Worm (Caenorhabditis elegans) whole organism, L4 larva: Measurements from ENCODE around the gene fbxa-54.

Source experiments
- D1046.2 ChIP-seq: fragments of 200-800 bp; sonication (Bioruptor generic); IDR thresholded peaks from 2 replicates; pipeline ENCODE4 v1.3.6; 2022; ENCODE audit warnings: missing genetic modification characterization, missing compliant biosample characterization
- F10B5.3 ChIP-seq: sonication (generic microtip); optimal IDR thresholded peaks from 2 replicates; lab custom pipeline; 2016; ENCODE audit warnings: mild to moderate bottlenecking, missing genetic modification characterization, missing compliant biosample characterization
- F44E2.7 ChIP-seq: fragments of 200-800 bp; sonication (Bioruptor generic); IDR thresholded peaks from 2 replicates; pipeline ENCODE4 v2.1.2; 2022; ENCODE audit warnings: missing genetic modification characterization, missing compliant biosample characterization
- F49E8.2 ChIP-seq: sonication (generic microtip); optimal IDR thresholded peaks from 2 replicates; lab custom pipeline; 2016; ENCODE audit warnings: missing compliant biosample characterization, mild to moderate bottlenecking, missing genetic modification characterization, borderline replicate concordance
- R02D3.7 ChIP-seq: fragments of 150-350 bp; sonication (generic microtip); optimal IDR thresholded peaks from 3 replicates; lab custom pipeline; 2014; ENCODE audit warnings: missing biosample characterization, missing genetic modification characterization
- T20F7.1 ChIP-seq: fragments of 200-800 bp; sonication (Bioruptor generic); optimal IDR thresholded peaks from 2 replicates; lab custom pipeline; 2018; ENCODE audit warnings: mild to moderate bottlenecking, missing genetic modification characterization, missing compliant biosample characterization
- Y105C5A.15 ChIP-seq: fragments of 200-800 bp; sonication (Bioruptor generic); IDR thresholded peaks from 2 replicates; pipeline ENCODE4 v1.3.6; 2022; ENCODE audit warnings: missing genetic modification characterization, missing compliant biosample characterization
- Y48G9A.11 ChIP-seq: fragments of 200-800 bp; sonication (Bioruptor generic); IDR thresholded peaks from 2 replicates; pipeline ENCODE4 v1.3.6; 2022; ENCODE audit warnings: missing genetic modification reagents, missing genetic modification characterization, missing compliant biosample characterization
- aha-1 ChIP-seq: fragments of 150-350 bp; peaks from one replicate; lab custom pipeline; 2014; ENCODE audit warnings: missing biosample characterization, missing genetic modification characterization
- ama-1 ChIP-seq: fragments of 150-350 bp; optimal IDR thresholded peaks from 2 replicates; lab custom pipeline; 2014; ENCODE audit warnings: inconsistent platforms, mixed read lengths
- ceh-28 ChIP-seq: fragments of 150-350 bp; optimal IDR thresholded peaks from 2 replicates; lab custom pipeline; 2014; ENCODE audit warnings: missing biosample characterization, missing genetic modification reagents, missing genetic modification characterization
- ceh-62 ChIP-seq: sonication (generic microtip); optimal IDR thresholded peaks from 2 replicates; lab custom pipeline; 2017; ENCODE audit warnings: missing biosample characterization, missing genetic modification characterization
- cey-2 ChIP-seq: sonication (generic microtip); optimal IDR thresholded peaks from 3 replicates; lab custom pipeline; 2017; ENCODE audit warnings: missing genetic modification characterization, mild to moderate bottlenecking, missing compliant biosample characterization, antibody characterized with exemption, borderline replicate concordance; ENCODE audit not compliant: insufficient read depth
- daf-12 ChIP-seq: fragments of 150-350 bp; optimal IDR thresholded peaks from 2 replicates; lab custom pipeline; 2014; ENCODE audit warnings: missing biosample characterization, missing genetic modification reagents, missing genetic modification characterization
- daf-16 ChIP-seq, 3 experiments: sonication (generic microtip); optimal IDR thresholded peaks; 2 replicates each; lab custom pipeline; 2016 to 2017; ENCODE audit warnings: missing genetic modification characterization in 3 of 3, missing genetic modification reagents in 3 of 3, mild to moderate bottlenecking in 2 of 3, missing compliant biosample characterization in 2 of 3, missing biosample characterization in 1 of 3, moderate library complexity in 1 of 3
- daf-8 ChIP-seq: fragments of 200-800 bp; sonication (Bioruptor generic); IDR thresholded peaks from 2 replicates; pipeline ENCODE4 v1.3.6; 2022; ENCODE audit warnings: missing genetic modification characterization, missing compliant biosample characterization
- dmd-6 ChIP-seq: fragments of 200-800 bp; sonication (Bioruptor generic); IDR thresholded peaks from 2 replicates; pipeline ENCODE4 v1.3.6; 2022; ENCODE audit warnings: missing genetic modification reagents, missing genetic modification characterization, missing compliant biosample characterization
- dpl-1 ChIP-seq: fragments of 150-350 bp; optimal IDR thresholded peaks from 2 replicates; lab custom pipeline; 2014; ENCODE audit warnings: missing biosample characterization, missing genetic modification reagents, missing genetic modification characterization
- duxl-1 ChIP-seq: sonication (generic microtip); optimal IDR thresholded peaks from 2 replicates; lab custom pipeline; 2016; ENCODE audit warnings: mild to moderate bottlenecking, missing genetic modification characterization, moderate library complexity, missing compliant biosample characterization; ENCODE audit not compliant: poor library complexity
- dve-1 ChIP-seq: sonication (generic microtip); optimal IDR thresholded peaks from 2 replicates; lab custom pipeline; 2017; ENCODE audit warnings: antibody characterized with exemption, mild to moderate bottlenecking, missing genetic modification characterization, missing compliant biosample characterization; ENCODE audit not compliant: insufficient read depth
- egl-27 ChIP-seq: sonication (generic microtip); optimal IDR thresholded peaks from 3 replicates; lab custom pipeline; 2017; ENCODE audit warnings: missing biosample characterization, missing genetic modification reagents, missing genetic modification characterization
- egl-43 ChIP-seq: fragments of 200-800 bp; sonication (Bioruptor generic); IDR thresholded peaks from 2 replicates; pipeline ENCODE4 v1.3.6; 2022; ENCODE audit warnings: missing genetic modification reagents, missing genetic modification characterization, missing compliant biosample characterization
- gei-8 ChIP-seq: fragments of 200-800 bp; sonication (Bioruptor generic); optimal IDR thresholded peaks from 2 replicates; lab custom pipeline; 2018; ENCODE audit warnings: mild to moderate bottlenecking, missing genetic modification characterization, missing compliant biosample characterization
- hlh-11 ChIP-seq: fragments of 200-800 bp; sonication (Bioruptor generic); optimal IDR thresholded peaks from 2 replicates; lab custom pipeline; 2018; ENCODE audit warnings: mild to moderate bottlenecking, missing genetic modification characterization, missing compliant biosample characterization
- hlh-30 ChIP-seq: sonication (generic microtip); optimal IDR thresholded peaks from 2 replicates; lab custom pipeline; 2017; ENCODE audit warnings: antibody characterized with exemption, mild to moderate bottlenecking, missing genetic modification characterization, missing compliant biosample characterization; ENCODE audit not compliant: insufficient read depth
- hmg-1.1 ChIP-seq: fragments of 200-800 bp; sonication (Bioruptor generic); IDR thresholded peaks from 2 replicates; pipeline ENCODE4 v1.3.6; 2022; ENCODE audit warnings: missing genetic modification reagents, missing genetic modification characterization, missing compliant biosample characterization
- lim-7 ChIP-seq: fragments of 200-800 bp; sonication (Bioruptor generic); IDR thresholded peaks from 2 replicates; pipeline ENCODE4 v1.3.6; 2022; ENCODE audit warnings: missing genetic modification characterization, missing compliant biosample characterization
- lin-1 ChIP-seq: fragments of 200-800 bp; sonication (Bioruptor generic); IDR thresholded peaks from 2 replicates; pipeline ENCODE4 v1.3.6; 2022; ENCODE audit warnings: missing genetic modification reagents, missing genetic modification characterization, missing compliant biosample characterization
- lin-13 ChIP-seq: fragments of 150-350 bp; optimal IDR thresholded peaks from 2 replicates; lab custom pipeline; 2014; ENCODE audit warnings: missing biosample characterization, missing genetic modification reagents, missing genetic modification characterization
- lin-38 ChIP-seq: fragments of 200-800 bp; sonication (Bioruptor generic); IDR thresholded peaks from 2 replicates; pipeline ENCODE4 v1.3.6; 2022; ENCODE audit warnings: missing genetic modification reagents, missing genetic modification characterization, missing compliant biosample characterization
- mdt-29 ChIP-seq: fragments of 200-800 bp; sonication (Bioruptor generic); IDR thresholded peaks from 2 replicates; pipeline ENCODE4 v1.3.6; 2022; ENCODE audit warnings: missing genetic modification reagents, missing genetic modification characterization, missing compliant biosample characterization
- mep-1 ChIP-seq: fragments of 150-350 bp; sonication (generic microtip); optimal IDR thresholded peaks from 3 replicates; lab custom pipeline; 2014; ENCODE audit warnings: missing biosample characterization, missing genetic modification characterization
- mes-2 ChIP-seq: sonication (generic microtip); optimal IDR thresholded peaks from 2 replicates; lab custom pipeline; 2016; ENCODE audit warnings: missing genotype, mild to moderate bottlenecking, missing genetic modification characterization, missing compliant biosample characterization; ENCODE audit not compliant: poor library complexity, severe bottlenecking
- nhr-102 ChIP-seq: sonication (generic microtip); optimal IDR thresholded peaks from 2 replicates; lab custom pipeline; 2016; ENCODE audit warnings: mild to moderate bottlenecking, missing genetic modification characterization, moderate library complexity, missing compliant biosample characterization
- nhr-28 ChIP-seq: fragments of 150-350 bp; optimal IDR thresholded peaks from 2 replicates; lab custom pipeline; 2014; ENCODE audit warnings: missing biosample characterization, missing genetic modification characterization
- nhr-6 ChIP-seq: fragments of 150-350 bp; optimal IDR thresholded peaks from 2 replicates; lab custom pipeline; 2014; ENCODE audit warnings: missing biosample characterization, missing genetic modification characterization
- pha-4 ChIP-seq, 2 experiments: fragments of 150-350 bp in 1 of 2; fragments of 200-800 bp in 1 of 2; sonication (Bioruptor generic) in 1 of 2; IDR thresholded peaks in 1 of 2; optimal IDR thresholded peaks in 1 of 2; 2 replicates each; pipeline versions ENCODE4 v1.3.6 to Lab custom; 2014 to 2022; ENCODE audit warnings: missing genetic modification characterization in 2 of 2, missing genetic modification reagents in 2 of 2, missing biosample characterization in 1 of 2, missing compliant biosample characterization in 1 of 2
- php-3 ChIP-seq: fragments of 200-800 bp; sonication (Bioruptor generic); IDR thresholded peaks from 2 replicates; pipeline ENCODE4 v1.3.6; 2022; ENCODE audit warnings: missing genetic modification reagents, missing genetic modification characterization, missing compliant biosample characterization
- set-16 ChIP-seq: fragments of 200-800 bp; sonication (Bioruptor generic); IDR thresholded peaks from 2 replicates; pipeline ENCODE4 v1.3.6; 2022; ENCODE audit warnings: missing genetic modification reagents, missing genetic modification characterization, missing compliant biosample characterization
- snpc-1.2 ChIP-seq: fragments of 200-800 bp; sonication (Bioruptor generic); IDR thresholded peaks from 2 replicates; pipeline ENCODE4 v1.3.6; 2022; ENCODE audit warnings: missing genetic modification reagents, missing genetic modification characterization, missing compliant biosample characterization
- spr-3 ChIP-seq: fragments of 200-800 bp; sonication (Bioruptor generic); optimal IDR thresholded peaks from 2 replicates; lab custom pipeline; 2018; ENCODE audit warnings: mild to moderate bottlenecking, missing genetic modification characterization, missing compliant biosample characterization
- vab-7 ChIP-seq: fragments of 200-800 bp; sonication (Bioruptor generic); IDR thresholded peaks from 2 replicates; pipeline ENCODE4 v1.3.6; 2022; ENCODE audit warnings: missing genetic modification reagents, missing genetic modification characterization, missing compliant biosample characterization
- zfp-2 ChIP-seq: sonication (generic microtip); optimal IDR thresholded peaks from 2 replicates; lab custom pipeline; 2016; ENCODE audit warnings: mild to moderate bottlenecking, missing genetic modification characterization, missing compliant biosample characterization
- ztf-7 ChIP-seq: fragments of 150-350 bp; optimal IDR thresholded peaks from 2 replicates; lab custom pipeline; 2014; ENCODE audit warnings: missing biosample characterization, missing genetic modification characterization

fbxa-54 gene

ce11 chrIII:970928-971327, 14.8 kb downstream of the fbxa-54 start:
- TF ChIP-seq daf-16 (GFP tag; optimal IDR thresholded peaks at IDR 0.05; lab: Kevin White, UChicago): no peak
- TF ChIP-seq daf-16 (tag; optimal IDR thresholded peaks at IDR 0.05; lab: Kevin White, UChicago): no peak
- TF ChIP-seq dpl-1: no peak
- no peak for TF ChIP-seq ceh-28
- 0 out of 2 replicates have a peak, but pooled peaks have one; percentile 27 for TF ChIP-seq egl-43 (GFP tag; lab: Robert Waterston, UW)
- TF ChIP-seq php-3 (GFP tag; lab: Robert Waterston, UW): peak; percentile 19; the same call in 1 of the 2 replicates
- 0 out of 2 replicates have a peak, but pooled peaks have one; percentile 57 for TF ChIP-seq snpc-1.2 (GFP tag; lab: Robert Waterston, UW)
- TF ChIP-seq set-16 (GFP tag; lab: Robert Waterston, UW): peak; percentile 91
- TF ChIP-seq Y48G9A.11: 0 out of 2 replicates have a peak, but pooled peaks have one; percentile 22

- TF ChIP-seq lin-38 (GFP tag; lab: Robert Waterston, UW) (0 out of 2 replicates have a peak, but pooled peaks have one; percentile 21), R02D3.7 (tag; lab: Kevin White, UChicago) (no peak), zfp-2 (tag; lab: Kevin White, UChicago) (no peak), mes-2 (tag; lab: Kevin White, UChicago) (peak; percentile 31), set-16 (GFP tag; lab: Robert Waterston, UW) (peak; percentile 90), cey-2 (tag; lab: Kevin White, UChicago) (no peak), egl-43 (GFP tag; lab: Robert Waterston, UW) (peak; percentile 48; the same call in 1 of the 2 replicates), pha-4 (GFP tag; IDR thresholded peaks at IDR 0.05; lab: Robert Waterston, UW) (0 out of 2 replicates have a peak, but pooled peaks have one; percentile 48), pha-4 (tag; optimal IDR thresholded peaks at IDR 0.05; lab: Kevin White, UChicago) (no peak)
Measured at ce11 chrIII:978889-979288, 22.8 kb downstream of the fbxa-54 start.

- peak; percentile 18 for TF ChIP-seq lin-13 (GFP tag; lab: Kevin White, UChicago)
- peak; percentile 96 for TF ChIP-seq aha-1 (tag; lab: Kevin White, UChicago)
- no peak for TF ChIP-seq ama-1
- TF ChIP-seq gei-8 (GFP tag; lab: Kevin White, UChicago): no peak
- TF ChIP-seq nhr-28 (tag; lab: Kevin White, UChicago): peak; percentile 28
- TF ChIP-seq lin-1: no peak
- peak; percentile 29; the same call in 1 of the 2 replicates for TF ChIP-seq dmd-6 (GFP tag; lab: Robert Waterston, UW)
- no peak for TF ChIP-seq mep-1 (tag; lab: Kevin White, UChicago)
- peak; percentile 19 for TF ChIP-seq dve-1 (tag; lab: Kevin White, UChicago)
- peak; percentile 28 for TF ChIP-seq mes-2 (tag; lab: Kevin White, UChicago)
- no peak for TF ChIP-seq ztf-7 (tag; lab: Kevin White, UChicago)
- no peak for TF ChIP-seq T20F7.1 (GFP tag; lab: Kevin White, UChicago)
- TF ChIP-seq duxl-1: peak; percentile 55
- no peak for TF ChIP-seq spr-3
- peak; percentile 17 for TF ChIP-seq nhr-6 (tag; lab: Kevin White, UChicago)
- TF ChIP-seq ceh-62: no peak
- TF ChIP-seq vab-7: no peak
- TF ChIP-seq daf-12 (tag; lab: Kevin White, UChicago): no peak
- peak; percentile 43 for TF ChIP-seq hlh-30
- TF ChIP-seq R02D3.7 (tag; lab: Kevin White, UChicago): no peak
- no peak for TF ChIP-seq D1046.2 (GFP tag; lab: Robert Waterston, UW)
- no peak for TF ChIP-seq mdt-29 (GFP tag; lab: Robert Waterston, UW)
- TF ChIP-seq F10B5.3 (tag; lab: Kevin White, UChicago): no peak
- TF ChIP-seq F44E2.7: no peak
- peak; percentile 15 for TF ChIP-seq dpl-1
- TF ChIP-seq egl-27 (tag; lab: Kevin White, UChicago): no peak
- TF ChIP-seq ceh-28: peak; percentile 59
- TF ChIP-seq lim-7: no peak
- no peak for TF ChIP-seq daf-8 (GFP tag; lab: Robert Waterston, UW)
- TF ChIP-seq daf-16 (GFP tag; optimal IDR thresholded peaks at IDR 0.05; lab: Kevin White, UChicago): no peak
- peak; percentile 50 for TF ChIP-seq daf-16 (tag; optimal IDR thresholded peaks at IDR 0.05; lab: Kevin White, UChicago)
- no peak for TF ChIP-seq nhr-102 (tag; lab: Kevin White, UChicago)
- peak; percentile 34 for TF ChIP-seq hlh-11
- no peak for TF ChIP-seq F49E8.2 (tag; lab: Kevin White, UChicago)
- no peak for TF ChIP-seq Y105C5A.15 (GFP tag; lab: Robert Waterston, UW)
- TF ChIP-seq hmg-1.1 (GFP tag; lab: Robert Waterston, UW): peak; percentile 59
Measured at ce11 chrIII:981960-982359, 25.8 kb downstream of the fbxa-54 start.
